Fruit fly (Drosophila melanogaster) whole organism, wandering third instar larva: ENCODE data around the gene C3G.

ENCODE experiments used
- Hr78 ChIP-seq: fragments of >200 bp; optimal IDR thresholded peaks from 2 replicates; lab custom pipeline; 2017; ENCODE audit warnings: missing biosample characterization, missing genetic modification characterization
- Hr83 ChIP-seq: fragments of 200-300 bp; sonication (Bioruptor generic); optimal IDR thresholded peaks from 2 replicates; lab custom pipeline; 2016; ENCODE audit warnings: missing biosample characterization, mild to moderate bottlenecking, missing genetic modification characterization, moderate library complexity; ENCODE audit not compliant: poor library complexity, severe bottlenecking
- psq ChIP-seq: fragments of 200-800 bp; sonication (Bioruptor generic); optimal IDR thresholded peaks from 3 replicates; lab custom pipeline; 2017; ENCODE audit warnings: missing biosample characterization, mild to moderate bottlenecking, missing genetic modification characterization, moderate library complexity

dm6 chrX:6751964-6752363 is 51.4 kb downstream of the C3G start:
- TF ChIP-seq Hr78 (GFP tag; lab: Kevin White, UChicago): no peak
- no peak for TF ChIP-seq Hr83 (GFP tag; lab: Kevin White, UChicago)
- TF ChIP-seq psq (GFP tag; lab: Kevin White, UChicago): no peak
